Worm (Caenorhabditis elegans): Measurements from ENCODE around the gene ZK896.5.
A peak's percentile ranks its signal among the peaks of the same experiment; 100 is the strongest.

ZK896.5 gene

DNA sequence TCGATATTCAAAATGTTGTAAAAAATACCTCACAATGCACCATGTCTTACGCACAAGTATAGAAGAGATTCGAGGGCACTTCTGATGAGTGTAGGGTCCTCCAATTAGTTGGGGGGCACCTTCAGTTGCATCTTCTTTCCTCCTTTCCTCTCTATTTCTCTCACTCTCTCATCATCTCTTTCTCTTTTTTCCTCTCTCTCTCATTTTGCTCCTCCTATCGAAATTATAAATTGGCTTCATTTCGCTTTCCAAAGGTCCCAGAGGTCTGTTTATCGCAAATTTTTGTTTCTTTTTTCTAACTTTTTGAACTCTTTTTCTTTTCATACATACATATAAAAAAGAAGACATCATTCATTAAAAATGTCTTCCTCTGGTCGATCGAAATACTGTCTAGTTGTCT is 36.5 kb downstream of the ZK896.5 start (continued):
- TF ChIP-seq fkh-4 (tag; optimal IDR thresholded peaks at IDR 0.05; ENCODE audit: borderline replicate concordance) (no peak), vab-15 (tag; optimal IDR thresholded peaks at IDR 0.05) (peak; percentile 8), aha-1 (tag; optimal IDR thresholded peaks at IDR 0.05) (no peak), ceh-63 (GFP tag; optimal IDR thresholded peaks at IDR 0.05) (peak; percentile 53), nhr-12 (tag; optimal IDR thresholded peaks at IDR 0.05) (no peak), nhr-19 (GFP tag; conservative IDR thresholded peaks at IDR 0.05) (no peak), ceh-82 (tag; optimal IDR thresholded peaks at IDR 0.05) (no peak), lir-3 (tag; optimal IDR thresholded peaks at IDR 0.05; ENCODE audit: poor library complexity) (no peak), egl-13 (tag; optimal IDR thresholded peaks at IDR 0.05) (no peak), unc-30 (tag; optimal IDR thresholded peaks at IDR 0.05) (no peak), snpc-4 (tag; optimal IDR thresholded peaks at IDR 0.05) (no peak), sptf-1 (tag; optimal IDR thresholded peaks at IDR 0.05) (no peak), nhr-20 (tag; optimal IDR thresholded peaks at IDR 0.05) (peak; percentile 3), isw-1 (GFP tag; IDR thresholded peaks at IDR 0.05) (no peak), unc-98 (GFP tag; IDR thresholded peaks at IDR 0.05) (no peak), alr-1 (tag; optimal IDR thresholded peaks at IDR 0.05; ENCODE audit: borderline replicate concordance) (no peak), lin-15B (tag; optimal IDR thresholded peaks at IDR 0.05) (no peak), elt-3 (tag; optimal IDR thresholded peaks at IDR 0.05) (no peak), dsc-1 (tag; optimal IDR thresholded peaks at IDR 0.05) (no peak), fos-1 (tag; optimal IDR thresholded peaks at IDR 0.05) (no peak), nhr-28 (tag; optimal IDR thresholded peaks at IDR 0.05) (no peak), lin-14 (GFP tag; optimal IDR thresholded peaks at IDR 0.05) (peak; percentile 69), lsy-2 (tag; optimal IDR thresholded peaks at IDR 0.05) (peak in 1 of 2 experiments; percentile 24), C34B4.2 (tag; optimal IDR thresholded peaks at IDR 0.05) (no peak), C16A3.4 (tag; optimal IDR thresholded peaks at IDR 0.05) (no peak), mab-9 (GFP tag; IDR thresholded peaks at IDR 0.05) (no peak), ztf-11 (tag; optimal IDR thresholded peaks at IDR 0.05) (no peak), swsn-7 (tag; optimal IDR thresholded peaks at IDR 0.05) (peak; percentile 18), ets-5 (GFP tag; IDR thresholded peaks at IDR 0.05) (no peak), mdl-1 (tag; optimal IDR thresholded peaks at IDR 0.05) (no peak), sup-37 (GFP tag; optimal IDR thresholded peaks at IDR 0.05) (no peak), mef-2 (tag; optimal IDR thresholded peaks at IDR 0.05) (no peak), hlh-17 (GFP tag; optimal IDR thresholded peaks at IDR 0.05; ENCODE audit: borderline replicate concordance) (no peak), ztf-4 (tag; optimal IDR thresholded peaks at IDR 0.05) (no peak), fkh-8 (tag; optimal IDR thresholded peaks at IDR 0.05) (no peak), unc-62 (GFP tag; optimal IDR thresholded peaks at IDR 0.05) (no peak), blmp-1 (tag; optimal IDR thresholded peaks at IDR 0.05) (no peak), pax-3 (tag; optimal IDR thresholded peaks at IDR 0.05) (no peak), sox-4 (tag; optimal IDR thresholded peaks at IDR 0.05) (no peak), Y116A8C.19 (tag; optimal IDR thresholded peaks at IDR 0.05; ENCODE audit: borderline replicate concordance) (no peak), nhr-84 (tag; optimal IDR thresholded peaks at IDR 0.05) (no peak), F16B12.6 (tag; optimal IDR thresholded peaks at IDR 0.05) (no peak), nhr-77 (tag; optimal IDR thresholded peaks at IDR 0.05) (no peak), pqm-1 (tag; optimal IDR thresholded peaks at IDR 0.05) (no peak), pag-3 (tag; optimal IDR thresholded peaks at IDR 0.05; ENCODE audit: borderline replicate concordance, insufficient read depth) (no peak), ceh-90 (tag; optimal IDR thresholded peaks at IDR 0.05) (no peak), snu-23 (GFP tag; optimal IDR thresholded peaks at IDR 0.05) (peak; percentile 2), tlp-1 (tag; optimal IDR thresholded peaks at IDR 0.05) (no peak), elt-2 (tag; optimal IDR thresholded peaks at IDR 0.05) (no peak), zip-4 (GFP tag; optimal IDR thresholded peaks at IDR 0.05) (no peak), ama-1 (optimal IDR thresholded peaks at IDR 0.05) (no peak), ceh-88 (GFP tag; IDR thresholded peaks at IDR 0.05) (no peak), C04F5.9 (tag; optimal IDR thresholded peaks at IDR 0.05) (no peak), nhr-11 (tag; optimal IDR thresholded peaks at IDR 0.05) (peak; percentile 1)
